Fruit fly (Drosophila melanogaster) whole organism, embryonic: ENCODE measurements around the gene Tango1.
A peak's percentile ranks its signal among the peaks of the same experiment; 100 is the strongest.

Source experiments
- Atf3 ChIP-seq: fragments of 200-800 bp; sonication (Bioruptor generic); optimal IDR thresholded peaks from 3 replicates; lab custom pipeline; 2016; ENCODE audit warnings: missing biosample characterization, missing genetic modification characterization
- B-H2 ChIP-seq: fragments of 200-800 bp; sonication (Bioruptor generic); optimal IDR thresholded peaks from 2 replicates; lab custom pipeline; 2018; ENCODE audit warnings: missing biosample characterization, mild to moderate bottlenecking, missing genetic modification characterization
- Blimp-1 ChIP-seq: fragments of 200-800 bp; sonication (Bioruptor generic); optimal IDR thresholded peaks from 3 replicates; lab custom pipeline; 2018; ENCODE audit warnings: missing biosample characterization, missing genetic modification characterization, mild to moderate bottlenecking, moderate library complexity, missing genetic modification reagents
- CG10147 ChIP-seq: fragments of 200-800 bp; sonication (Bioruptor generic); optimal IDR thresholded peaks from 2 replicates; lab custom pipeline; 2019; ENCODE audit warnings: missing biosample characterization, mild to moderate bottlenecking, missing genetic modification characterization, moderate library complexity
- CG11456 ChIP-seq: fragments of 200-800 bp; sonication (Bioruptor generic); IDR thresholded peaks from 3 replicates; pipeline ENCODE4 v1.3.6; 2022; ENCODE audit warnings: missing biosample characterization, missing genetic modification characterization
- CG12071 ChIP-seq: fragments of 200-800 bp; sonication (Bioruptor generic); optimal IDR thresholded peaks from 3 replicates; lab custom pipeline; 2018; ENCODE audit warnings: missing biosample characterization, mild to moderate bottlenecking, missing genetic modification characterization
- CG14965 ChIP-seq: fragments of 200-800 bp; sonication (Bioruptor generic); optimal IDR thresholded peaks from 2 replicates; lab custom pipeline; 2016; ENCODE audit warnings: missing biosample characterization, missing genetic modification characterization, borderline replicate concordance
- CG15011 ChIP-seq: fragments of 200-800 bp; sonication (Bioruptor generic); optimal IDR thresholded peaks from 3 replicates; lab custom pipeline; 2018; ENCODE audit warnings: missing biosample characterization, mild to moderate bottlenecking, missing genetic modification characterization
- CG1602 ChIP-seq: fragments of 200-800 bp; sonication (Bioruptor generic); optimal IDR thresholded peaks from 3 replicates; lab custom pipeline; 2016; ENCODE audit warnings: missing biosample characterization, missing genetic modification characterization
- CG17568 ChIP-seq: fragments of 200-800 bp; sonication (Bioruptor generic); optimal IDR thresholded peaks from 2 replicates; lab custom pipeline; 2018; ENCODE audit warnings: missing biosample characterization, mild to moderate bottlenecking, missing genetic modification characterization, moderate library complexity
- CG18011 ChIP-seq: fragments of 200-800 bp; sonication (Bioruptor generic); optimal IDR thresholded peaks from 2 replicates; lab custom pipeline; 2017; ENCODE audit warnings: missing biosample characterization, missing genetic modification characterization, mild to moderate bottlenecking, moderate library complexity, missing genotype
- CG2129 ChIP-seq: fragments of 200-800 bp; sonication (Bioruptor generic); IDR thresholded peaks from 2 replicates; pipeline ENCODE4 v1.3.6; 2022; ENCODE audit warnings: missing biosample characterization, missing genetic modification characterization; ENCODE audit not compliant: partially characterized antibody
- CG3163 ChIP-seq: fragments of 200-800 bp; sonication (Bioruptor generic); optimal IDR thresholded peaks from 3 replicates; lab custom pipeline; 2016; ENCODE audit warnings: missing biosample characterization, missing genetic modification characterization
- CG34376 ChIP-seq: fragments of 200-800 bp; sonication (Bioruptor generic); optimal IDR thresholded peaks from 2 replicates; lab custom pipeline; 2018; ENCODE audit warnings: missing biosample characterization, mild to moderate bottlenecking, missing genetic modification characterization
- CG3995 ChIP-seq: fragments of 200-800 bp; sonication (Bioruptor generic); optimal IDR thresholded peaks from 3 replicates; lab custom pipeline; 2016; ENCODE audit warnings: missing biosample characterization, missing genetic modification characterization
- CG5245 ChIP-seq: fragments of 200-800 bp; sonication (Bioruptor generic); optimal IDR thresholded peaks from 3 replicates; lab custom pipeline; 2016; ENCODE audit warnings: missing biosample characterization, missing genetic modification characterization
- CG7372 ChIP-seq: fragments of 200-800 bp; sonication (Bioruptor generic); IDR thresholded peaks from 2 replicates; pipeline ENCODE4 v1.3.6; 2022; ENCODE audit warnings: missing biosample characterization, missing genetic modification characterization
- CG8944 ChIP-seq: fragments of 200-800 bp; sonication (Bioruptor generic); optimal IDR thresholded peaks from 3 replicates; lab custom pipeline; 2016; ENCODE audit warnings: missing biosample characterization, missing genetic modification characterization
- CG9797 ChIP-seq: fragments of 200-800 bp; sonication (Bioruptor generic); optimal IDR thresholded peaks from 3 replicates; lab custom pipeline; 2018; ENCODE audit warnings: missing biosample characterization, mild to moderate bottlenecking, missing genetic modification characterization
- CG9932 ChIP-seq: fragments of 200-800 bp; sonication (Bioruptor generic); IDR thresholded peaks from 2 replicates; pipeline ENCODE4 v1.3.6; 2022; ENCODE audit warnings: missing biosample characterization, missing genetic modification characterization
- CoRest ChIP-seq: fragments of 200-800 bp; sonication (Bioruptor generic); optimal IDR thresholded peaks from 3 replicates; lab custom pipeline; 2018; ENCODE audit warnings: missing biosample characterization, mild to moderate bottlenecking, missing genetic modification characterization, moderate library complexity
- Dbx ChIP-seq: fragments of 200-800 bp; sonication (Bioruptor generic); IDR thresholded peaks from 3 replicates; pipeline ENCODE4 v1.3.6; 2022; ENCODE audit warnings: missing biosample characterization, missing genetic modification characterization
- Dll ChIP-seq: fragments of 200-800 bp; sonication (Bioruptor generic); IDR thresholded peaks from 4 replicates; pipeline ENCODE4 v1.3.6; 2022; ENCODE audit warnings: missing biosample characterization, missing genetic modification characterization; ENCODE audit not compliant: partially characterized antibody
- Dref ChIP-seq: fragments of 200-800 bp; sonication (Bioruptor generic); IDR thresholded peaks from 2 replicates; pipeline ENCODE4 v1.3.6; 2022; ENCODE audit warnings: missing biosample characterization, missing genetic modification characterization
- Fer3 ChIP-seq: fragments of 200-800 bp; sonication (Bioruptor generic); optimal IDR thresholded peaks from 2 replicates; lab custom pipeline; 2018; ENCODE audit warnings: missing biosample characterization, mild to moderate bottlenecking, missing genetic modification characterization, moderate library complexity
- Gug ChIP-seq: fragments of 200-800 bp; sonication (Bioruptor generic); IDR thresholded peaks from 4 replicates; pipeline ENCODE4 v1.3.6; 2022; ENCODE audit warnings: missing biosample characterization, missing genetic modification characterization
- Jarid2 ChIP-seq: fragments of 200-800 bp; sonication (Bioruptor generic); optimal IDR thresholded peaks from 3 replicates; lab custom pipeline; 2017; ENCODE audit warnings: mild to moderate bottlenecking, missing biosample characterization, missing genetic modification reagents, missing genetic modification characterization
- Lhr ChIP-seq: fragments of 200-800 bp; sonication (Bioruptor generic); optimal IDR thresholded peaks from 3 replicates; lab custom pipeline; 2017; ENCODE audit warnings: mild to moderate bottlenecking, missing biosample characterization, missing genetic modification reagents, missing genetic modification characterization
- Scr ChIP-seq: fragments of 200-800 bp; sonication (Bioruptor generic); IDR thresholded peaks from 2 replicates; pipeline ENCODE4 v1.3.6; 2022; ENCODE audit warnings: missing biosample characterization, missing genetic modification characterization; ENCODE audit not compliant: partially characterized antibody
- Stat92E ChIP-seq, 3 experiments: fragments of >200 bp in 2 of 3; fragments of 200-800 bp in 1 of 3; sonication (Bioruptor generic) in 1 of 3; optimal IDR thresholded peaks; 2 replicates each; lab custom pipeline; 2017 to 2019; ENCODE audit warnings: missing biosample characterization in 3 of 3, missing genetic modification characterization in 3 of 3, mild to moderate bottlenecking in 1 of 3, moderate library complexity in 1 of 3
- Usf ChIP-seq: fragments of 200-800 bp; sonication (Bioruptor generic); optimal IDR thresholded peaks from 2 replicates; lab custom pipeline; 2017; ENCODE audit warnings: missing genotype, missing biosample characterization, missing genetic modification characterization
- Vsx1 ChIP-seq: fragments of 200-800 bp; sonication (Bioruptor generic); optimal IDR thresholded peaks from 2 replicates; lab custom pipeline; 2017; ENCODE audit warnings: missing biosample characterization, mild to moderate bottlenecking, missing genetic modification characterization, missing genetic modification reagents
- ap ChIP-seq: fragments of 200-800 bp; sonication (Bioruptor generic); IDR thresholded peaks from 2 replicates; pipeline ENCODE4 v1.3.6; 2022; ENCODE audit warnings: missing biosample characterization, missing genetic modification characterization
- da ChIP-seq: fragments of 200-800 bp; sonication (Bioruptor generic); optimal IDR thresholded peaks from 2 replicates; lab custom pipeline; 2016; ENCODE audit warnings: missing biosample characterization, missing genetic modification characterization
- dm ChIP-seq: fragments of 200-800 bp; sonication (Bioruptor generic); optimal IDR thresholded peaks from 3 replicates; lab custom pipeline; 2016; ENCODE audit warnings: missing biosample characterization, missing genetic modification characterization
- ems ChIP-seq: fragments of 200-800 bp; sonication (Bioruptor generic); optimal IDR thresholded peaks from 3 replicates; lab custom pipeline; 2016; ENCODE audit warnings: missing biosample characterization, missing genetic modification characterization
- fd102C ChIP-seq: fragments of 200-800 bp; sonication (Bioruptor generic); optimal IDR thresholded peaks from 2 replicates; lab custom pipeline; 2018; ENCODE audit warnings: missing biosample characterization, mild to moderate bottlenecking, missing genetic modification characterization, moderate library complexity
- fu2 ChIP-seq: fragments of 200-800 bp; sonication (Bioruptor generic); optimal IDR thresholded peaks from 2 replicates; lab custom pipeline; 2016; ENCODE audit warnings: missing biosample characterization, missing genetic modification characterization
- gfzf ChIP-seq: fragments of 200-800 bp; sonication (Bioruptor generic); optimal IDR thresholded peaks from 2 replicates; lab custom pipeline; 2016; ENCODE audit warnings: missing biosample characterization, mild to moderate bottlenecking, missing genetic modification characterization, moderate library complexity
- kah ChIP-seq: fragments of 200-800 bp; sonication (Bioruptor generic); optimal IDR thresholded peaks from 2 replicates; lab custom pipeline; 2018; ENCODE audit warnings: missing biosample characterization, mild to moderate bottlenecking, missing genetic modification characterization
- klu ChIP-seq: fragments of 200-800 bp; sonication (Bioruptor generic); IDR thresholded peaks from 2 replicates; pipeline ENCODE4 v1.3.6; 2022; ENCODE audit warnings: missing biosample characterization, missing genetic modification characterization
- p53 ChIP-seq: fragments of 200-800 bp; sonication (Bioruptor generic); optimal IDR thresholded peaks from 2 replicates; lab custom pipeline; 2016; ENCODE audit warnings: missing biosample characterization, missing genetic modification characterization
- pros ChIP-seq: fragments of 200-800 bp; sonication (Bioruptor generic); optimal IDR thresholded peaks from 3 replicates; lab custom pipeline; 2019; ENCODE audit warnings: missing biosample characterization, mild to moderate bottlenecking, missing genetic modification characterization, moderate library complexity
- sc ChIP-seq, 3 experiments: fragments of >200 bp in 2 of 3; fragments of 200-800 bp in 1 of 3; sonication (Bioruptor generic) in 1 of 3; optimal IDR thresholded peaks; 2 replicates in 2 of 3; 3 replicates in 1 of 3; lab custom pipeline; 2017; ENCODE audit warnings: mild to moderate bottlenecking in 1 of 3, missing biosample characterization in 1 of 3, missing genetic modification characterization in 1 of 3, missing genetic modification reagents in 1 of 3
- so ChIP-seq: fragments of 200-800 bp; sonication (Bioruptor generic); IDR thresholded peaks from 3 replicates; pipeline ENCODE4 v1.3.6; 2022; ENCODE audit warnings: missing biosample characterization, missing genetic modification characterization
- ssp ChIP-seq: fragments of 200-800 bp; sonication (Bioruptor generic); IDR thresholded peaks from 2 replicates; pipeline ENCODE4 v1.3.6; 2022; ENCODE audit warnings: missing biosample characterization, missing genetic modification characterization
- tap ChIP-seq: fragments of 200-800 bp; optimal IDR thresholded peaks from 3 replicates; lab custom pipeline; 2019; ENCODE audit warnings: missing biosample characterization, mild to moderate bottlenecking, missing genetic modification characterization, moderate library complexity
- vvl ChIP-seq: fragments of 200-800 bp; sonication (Bioruptor generic); IDR thresholded peaks from 2 replicates; pipeline ENCODE4 v1.3.6; 2022; ENCODE audit warnings: missing biosample characterization, missing genetic modification characterization

The Tango1 gene

dm6 chr2L:6610683-6611373 is 38.4 kb upstream of the Tango1 start, which contains the start of gene CG11050 (continued):
- TF ChIP-seq ems (GFP tag; lab: Kevin White, UChicago) (peak; percentile 81), klu (GFP tag; lab: Robert Waterston, UW) (peak; percentile 59), CG3163 (GFP tag; lab: Kevin White, UChicago) (peak; percentile 75), da (GFP tag; lab: Kevin White, UChicago) (peak; percentile 67), sc (optimal IDR thresholded peaks at IDR 0.05; lab: Kevin White, UChicago) (no peak), sc (GFP tag; optimal IDR thresholded peaks at IDR 0.05; lab: Kevin White, UChicago) (no peak), Vsx1 (GFP tag; lab: Kevin White, UChicago) (peak; percentile 23), tap (tag; lab: Kevin White, UChicago) (peak; percentile 39), CG1602 (peak; percentile 70), fd102C (GFP tag; lab: Kevin White, UChicago) (no peak), CG17568 (GFP tag; lab: Kevin White, UChicago) (peak; percentile 44), p53 (GFP tag; lab: Kevin White, UChicago) (peak; percentile 91), B-H2 (GFP tag; lab: Kevin White, UChicago) (peak; percentile 58), so (peak; percentile 61; the same call in 1 of the 3 replicates), CG11456 (GFP tag; lab: Robert Waterston, UW) (peak; percentile 86), CG2129 (GFP tag; lab: Robert Waterston, UW) (no peak), CG3995 (peak; percentile 21), CG34376 (GFP tag; lab: Kevin White, UChicago) (peak; percentile 46), CG15011 (no peak), CG14965 (GFP tag; lab: Kevin White, UChicago) (peak; percentile 16), ssp (peak; percentile 43), CG12071 (GFP tag; lab: Kevin White, UChicago) (peak; percentile 80), ap (GFP tag; lab: Robert Waterston, UW) (no peak), fu2 (GFP tag; lab: Kevin White, UChicago) (peak; percentile 81), Gug (GFP tag; lab: Robert Waterston, UW) (peak; percentile 69; the same call in 3 of the 4 replicates), Dll (peak; percentile 69; the same call in 3 of the 4 replicates), dm (peak; percentile 75), CG9797 (GFP tag; lab: Kevin White, UChicago) (peak; percentile 95), CG9932 (GFP tag; lab: Robert Waterston, UW) (peak; percentile 87), CG8944 (GFP tag; lab: Kevin White, UChicago) (peak; percentile 87), gfzf (peak; percentile 90), Usf (peak; percentile 3), CoRest (tag; lab: Kevin White, UChicago) (peak; percentile 78), kah (GFP tag; lab: Kevin White, UChicago) (no peak), Blimp-1 (peak; percentile 71), Lhr (peak; percentile 99), Dref (GFP tag; lab: Robert Waterston, UW) (peak; percentile 48), CG5245 (GFP tag; lab: Kevin White, UChicago) (peak; percentile 52), Fer3 (tag; lab: Kevin White, UChicago) (peak; percentile 60), Scr (peak; percentile 24), CG10147 (GFP tag; lab: Kevin White, UChicago) (peak; percentile 67), CG18011 (GFP tag; lab: Kevin White, UChicago) (peak; percentile 60), Dbx (peak; percentile 88), CG7372 (peak; percentile 75), Atf3 (GFP tag; lab: Kevin White, UChicago) (peak; percentile 97), Stat92E (GFP tag; optimal IDR thresholded peaks at IDR 0.05; lab: Kevin White, UChicago) (peak in 1 of 3 experiments; percentile 82), Jarid2 (GFP tag; lab: Kevin White, UChicago) (peak; percentile 66), pros (GFP tag; lab: Kevin White, UChicago) (no peak), vvl (GFP tag; lab: Robert Waterston, UW) (peak; percentile 89)
